Fruit fly (Drosophila melanogaster) whole organism, embryonic: ENCODE data around the gene CG14082.

Source experiments
- Abd-B ChIP-seq: fragments of 200-800 bp; sonication (Bioruptor generic); optimal IDR thresholded peaks from 2 replicates; lab custom pipeline; 2018; ENCODE audit warnings: missing biosample characterization, mild to moderate bottlenecking, missing genetic modification characterization, moderate library complexity
- Adf1 ChIP-seq: fragments of 200-800 bp; sonication (Bioruptor generic); IDR thresholded peaks from 2 replicates; pipeline ENCODE4 v1.3.6; 2022; ENCODE audit warnings: missing biosample characterization, missing genetic modification characterization
- Aef1 ChIP-seq: fragments of 200-800 bp; sonication (Bioruptor generic); IDR thresholded peaks from 3 replicates; pipeline ENCODE4 v1.3.6; 2022; ENCODE audit warnings: missing biosample characterization, missing genetic modification characterization
- Antp ChIP-seq: fragments of 200-800 bp; sonication (Bioruptor generic); optimal IDR thresholded peaks from 3 replicates; lab custom pipeline; 2016; ENCODE audit warnings: missing biosample characterization, missing genetic modification characterization
- B-H2 ChIP-seq: fragments of 200-800 bp; sonication (Bioruptor generic); optimal IDR thresholded peaks from 2 replicates; lab custom pipeline; 2018; ENCODE audit warnings: missing biosample characterization, mild to moderate bottlenecking, missing genetic modification characterization
- CG10366 ChIP-seq: fragments of 200-800 bp; sonication (Bioruptor generic); IDR thresholded peaks from 2 replicates; pipeline ENCODE4 v1.3.6; 2022; ENCODE audit warnings: missing biosample characterization, missing genetic modification characterization
- CG10462 ChIP-seq: fragments of 200-800 bp; sonication (Bioruptor generic); optimal IDR thresholded peaks from 2 replicates; lab custom pipeline; 2016; ENCODE audit warnings: missing biosample characterization, missing genetic modification characterization
- CG10654 ChIP-seq: fragments of 200-800 bp; sonication (Bioruptor generic); optimal IDR thresholded peaks from 2 replicates; lab custom pipeline; 2016; ENCODE audit warnings: missing biosample characterization, missing genetic modification characterization
- CG11085 ChIP-seq: fragments of 200-800 bp; sonication (Bioruptor generic); IDR thresholded peaks from 2 replicates; pipeline ENCODE4 v1.3.6; 2022; ENCODE audit warnings: missing biosample characterization, missing genetic modification characterization
- CG15073 ChIP-seq: fragments of 200-800 bp; sonication (Bioruptor generic); optimal IDR thresholded peaks from 2 replicates; lab custom pipeline; 2016; ENCODE audit warnings: missing biosample characterization, missing genetic modification characterization
- CG17385 ChIP-seq: fragments of 200-800 bp; sonication (Bioruptor generic); optimal IDR thresholded peaks from 3 replicates; lab custom pipeline; 2018; ENCODE audit warnings: missing biosample characterization, mild to moderate bottlenecking, missing genetic modification characterization
- CG17568 ChIP-seq: fragments of 200-800 bp; sonication (Bioruptor generic); optimal IDR thresholded peaks from 2 replicates; lab custom pipeline; 2018; ENCODE audit warnings: missing biosample characterization, mild to moderate bottlenecking, missing genetic modification characterization, moderate library complexity
- CG18011 ChIP-seq: fragments of 200-800 bp; sonication (Bioruptor generic); optimal IDR thresholded peaks from 2 replicates; lab custom pipeline; 2017; ENCODE audit warnings: missing biosample characterization, missing genetic modification characterization, mild to moderate bottlenecking, moderate library complexity, missing genotype
- CG2120 ChIP-seq: fragments of 200-800 bp; sonication (Bioruptor generic); optimal IDR thresholded peaks from 3 replicates; lab custom pipeline; 2016; ENCODE audit warnings: missing biosample characterization, missing genetic modification characterization
- CG2199 ChIP-seq: fragments of 200-800 bp; sonication (Bioruptor generic); IDR thresholded peaks from 3 replicates; pipeline ENCODE4 v1.3.6; 2022; ENCODE audit warnings: missing biosample characterization, missing genetic modification characterization
- CG30020 ChIP-seq: fragments of 200-800 bp; optimal IDR thresholded peaks from 2 replicates; lab custom pipeline; 2019; ENCODE audit warnings: missing biosample characterization, mild to moderate bottlenecking, missing genetic modification characterization, moderate library complexity
- CG34224 ChIP-seq: fragments of 200-800 bp; sonication (Bioruptor generic); IDR thresholded peaks from 3 replicates; pipeline ENCODE4 v1.3.6; 2022; ENCODE audit warnings: missing biosample characterization, missing genetic modification characterization; ENCODE audit not compliant: partially characterized antibody
- CG34422 ChIP-seq: fragments of 200-800 bp; sonication (Bioruptor generic); IDR thresholded peaks from 3 replicates; pipeline ENCODE4 v1.3.6; 2022; ENCODE audit warnings: missing biosample characterization, missing genetic modification characterization
- CG42726 ChIP-seq: fragments of 200-800 bp; sonication (Bioruptor generic); IDR thresholded peaks from 2 replicates; pipeline ENCODE4 v1.3.6; 2022; ENCODE audit warnings: missing biosample characterization, missing genetic modification characterization; ENCODE audit not compliant: partially characterized antibody
- CG4328 ChIP-seq: fragments of 200-800 bp; sonication (Bioruptor generic); optimal IDR thresholded peaks from 3 replicates; lab custom pipeline; 2017; ENCODE audit warnings: missing biosample characterization, missing genetic modification reagents, missing genetic modification characterization
- CG43689 ChIP-seq: fragments of 200-800 bp; sonication (Bioruptor generic); IDR thresholded peaks from 2 replicates; pipeline ENCODE4 v1.3.6; 2022; ENCODE audit warnings: missing biosample characterization, missing genetic modification characterization
- CG4424 ChIP-seq: fragments of 200-800 bp; sonication (Bioruptor generic); optimal IDR thresholded peaks from 3 replicates; lab custom pipeline; 2016; ENCODE audit warnings: missing biosample characterization, missing genetic modification characterization
- CG4730 ChIP-seq: fragments of 200-800 bp; sonication (Bioruptor generic); IDR thresholded peaks from 2 replicates; pipeline ENCODE4 v1.3.6; 2022; ENCODE audit warnings: missing biosample characterization, missing genetic modification characterization
- CG7745 ChIP-seq: fragments of 200-800 bp; sonication (Bioruptor generic); optimal IDR thresholded peaks from 2 replicates; lab custom pipeline; 2018; ENCODE audit warnings: missing biosample characterization, mild to moderate bottlenecking, missing genetic modification characterization, moderate library complexity
- CG8281 ChIP-seq: fragments of 200-800 bp; sonication (Bioruptor generic); optimal IDR thresholded peaks from 2 replicates; lab custom pipeline; 2018; ENCODE audit warnings: missing biosample characterization, mild to moderate bottlenecking, missing genetic modification characterization, moderate library complexity
- CG8290 ChIP-seq, 3 experiments: fragments of 200-800 bp; sonication (Bioruptor generic); optimal IDR thresholded peaks; 2 replicates each; lab custom pipeline; 2016 to 2019; ENCODE audit warnings: missing biosample characterization in 3 of 3, missing genetic modification characterization in 3 of 3, mild to moderate bottlenecking in 2 of 3, moderate library complexity in 1 of 3
- CG8924 ChIP-seq: fragments of 200-800 bp; optimal IDR thresholded peaks from 3 replicates; lab custom pipeline; 2019; ENCODE audit warnings: missing biosample characterization, mild to moderate bottlenecking, missing genetic modification characterization, moderate library complexity
- Doc3 ChIP-seq: fragments of 200-800 bp; sonication (Bioruptor generic); IDR thresholded peaks from 3 replicates; pipeline ENCODE4 v1.3.6; 2022; ENCODE audit warnings: missing biosample characterization, missing genetic modification characterization; ENCODE audit not compliant: partially characterized antibody
- Hr78 ChIP-seq, 2 experiments: fragments of 200-800 bp in 1 of 2; fragments of >200 bp in 1 of 2; sonication (Bioruptor generic) in 1 of 2; optimal IDR thresholded peaks; 2 replicates each; lab custom pipeline; 2017 to 2019; ENCODE audit warnings: missing biosample characterization in 2 of 2, missing genetic modification characterization in 2 of 2, mild to moderate bottlenecking in 1 of 2, moderate library complexity in 1 of 2
- MBD-R2 ChIP-seq: fragments of 200-800 bp; sonication (Bioruptor generic); IDR thresholded peaks from 2 replicates; pipeline ENCODE4 v1.3.6; 2022; ENCODE audit warnings: missing biosample characterization, missing genetic modification characterization
- Max ChIP-seq: fragments of 200-800 bp; sonication (Bioruptor generic); optimal IDR thresholded peaks from 2 replicates; lab custom pipeline; 2016; ENCODE audit warnings: missing biosample characterization, mild to moderate bottlenecking, missing genetic modification characterization
- Med ChIP-seq: fragments of 200-800 bp; sonication (Bioruptor generic); peaks from one replicate; lab custom pipeline; 2016; ENCODE audit warnings: missing biosample characterization, missing genetic modification characterization, mild to moderate bottlenecking, inconsistent platforms, moderate library complexity
- PHDP ChIP-seq: fragments of 200-800 bp; sonication (Bioruptor generic); optimal IDR thresholded peaks from 3 replicates; lab custom pipeline; 2018; ENCODE audit warnings: missing biosample characterization, mild to moderate bottlenecking, missing genetic modification characterization, moderate library complexity
- Vsx1 ChIP-seq: fragments of 200-800 bp; sonication (Bioruptor generic); optimal IDR thresholded peaks from 2 replicates; lab custom pipeline; 2017; ENCODE audit warnings: missing biosample characterization, mild to moderate bottlenecking, missing genetic modification characterization, missing genetic modification reagents
- amos ChIP-seq: fragments of 200-800 bp; sonication (Bioruptor generic); IDR thresholded peaks from 2 replicates; pipeline ENCODE4 v1.3.6; 2022; ENCODE audit warnings: missing biosample characterization, missing genetic modification characterization; ENCODE audit not compliant: partially characterized antibody
- ase ChIP-seq: fragments of 200-800 bp; sonication (Bioruptor generic); IDR thresholded peaks from 3 replicates; pipeline ENCODE4 v1.3.6; 2022; ENCODE audit warnings: missing biosample characterization, missing genetic modification characterization
- br ChIP-seq: fragments of >200 bp; optimal IDR thresholded peaks from 2 replicates; lab custom pipeline; 2017
- cas ChIP-seq: fragments of 200-800 bp; sonication (Bioruptor generic); IDR thresholded peaks from 2 replicates; pipeline ENCODE4 v1.3.6; 2022; ENCODE audit warnings: missing biosample characterization, missing genetic modification characterization
- chif ChIP-seq, 2 experiments: fragments of 200-800 bp; sonication (Bioruptor generic); optimal IDR thresholded peaks; 3 replicates each; lab custom pipeline; 2016; ENCODE audit warnings: missing biosample characterization in 2 of 2, missing genetic modification characterization in 2 of 2
- chinmo ChIP-seq: fragments of 200-800 bp; sonication (Bioruptor generic); IDR thresholded peaks from 4 replicates; pipeline ENCODE4 v1.3.6; 2022; ENCODE audit warnings: missing biosample characterization, missing genetic modification characterization; ENCODE audit not compliant: partially characterized antibody
- disco-r ChIP-seq: fragments of 200-800 bp; sonication (Bioruptor generic); optimal IDR thresholded peaks from 2 replicates; lab custom pipeline; 2016; ENCODE audit warnings: missing biosample characterization, missing genetic modification characterization
- dmrt99B ChIP-seq: fragments of 200-800 bp; sonication (Bioruptor generic); optimal IDR thresholded peaks from 2 replicates; lab custom pipeline; 2018; ENCODE audit warnings: missing biosample characterization, mild to moderate bottlenecking, missing genetic modification characterization, moderate library complexity
- fd64A ChIP-seq: fragments of 200-800 bp; sonication (Bioruptor generic); optimal IDR thresholded peaks from 3 replicates; lab custom pipeline; 2018; ENCODE audit warnings: missing biosample characterization, mild to moderate bottlenecking, missing genetic modification characterization
- grn ChIP-seq: fragments of 200-800 bp; sonication (Bioruptor generic); optimal IDR thresholded peaks from 3 replicates; lab custom pipeline; 2017; ENCODE audit warnings: missing biosample characterization, missing genetic modification characterization
- jigr1 ChIP-seq: fragments of 200-800 bp; sonication (Bioruptor generic); IDR thresholded peaks from 3 replicates; pipeline ENCODE4 v1.3.6; 2022; ENCODE audit warnings: missing biosample characterization, missing genetic modification characterization
- lov ChIP-seq, 2 experiments: fragments of 200-800 bp in 1 of 2; fragments of >200 bp in 1 of 2; sonication (Bioruptor generic) in 1 of 2; IDR thresholded peaks in 1 of 2; optimal IDR thresholded peaks in 1 of 2; 2 replicates in 1 of 2; 3 replicates in 1 of 2; pipeline versions ENCODE4 v1.3.6 to Lab custom; 2017 to 2022; ENCODE audit warnings: missing biosample characterization in 1 of 2, missing genetic modification characterization in 1 of 2
- mam ChIP-seq: fragments of 200-800 bp; sonication (Bioruptor generic); optimal IDR thresholded peaks from 3 replicates; lab custom pipeline; 2016; ENCODE audit warnings: missing biosample characterization, missing genetic modification characterization
- pfk ChIP-seq: fragments of 200-800 bp; sonication (Bioruptor generic); optimal IDR thresholded peaks from 2 replicates; lab custom pipeline; 2018; ENCODE audit warnings: missing biosample characterization, mild to moderate bottlenecking, missing genetic modification characterization, moderate library complexity
- sens-2 ChIP-seq: fragments of 200-800 bp; sonication (Bioruptor generic); IDR thresholded peaks from 2 replicates; pipeline ENCODE4 v1.3.6; 2022; ENCODE audit warnings: missing biosample characterization, missing genetic modification characterization
- stc ChIP-seq: fragments of 200-800 bp; sonication (Bioruptor generic); IDR thresholded peaks from 2 replicates; pipeline ENCODE4 v1.3.6; 2022; ENCODE audit warnings: missing biosample characterization, missing genetic modification characterization
- tx ChIP-seq: fragments of 200-800 bp; sonication (Bioruptor generic); optimal IDR thresholded peaks from 2 replicates; lab custom pipeline; 2016; ENCODE audit warnings: missing biosample characterization, missing genetic modification characterization

Gene CG14082

DNA sequence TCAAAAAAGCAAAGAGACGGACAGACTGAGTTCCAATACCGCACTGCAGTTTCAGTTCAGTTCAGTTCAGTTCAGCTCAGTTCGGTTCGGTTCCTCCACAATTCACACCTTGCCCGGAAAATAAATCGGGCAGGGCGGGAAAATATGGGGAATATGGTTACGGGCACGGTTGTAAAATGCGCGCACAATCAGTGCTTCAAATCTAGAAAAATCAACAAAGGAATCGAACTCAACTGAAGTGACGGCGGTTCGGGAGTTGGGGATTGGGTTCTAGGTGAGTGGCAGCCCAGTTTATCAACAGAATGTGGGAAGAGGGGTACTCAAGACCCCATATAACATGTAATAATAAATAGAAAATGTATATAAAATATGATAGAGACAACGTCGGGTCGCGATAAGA lies 42.3 kb upstream of the CG14082 start (continued):
- TF ChIP-seq br (no peak), ase (no peak), cas (no peak), CG34224 (GFP tag; lab: Robert Waterston, UW) (no peak), dmrt99B (tag; lab: Kevin White, UChicago) (no peak), Med (peak; percentile 46), mam (GFP tag; lab: Kevin White, UChicago) (no peak), CG15073 (no peak), chif (GFP tag; optimal IDR thresholded peaks at IDR 0.05; lab: Kevin White, UChicago) (no peak), Vsx1 (GFP tag; lab: Kevin White, UChicago) (peak; percentile 22), jigr1 (GFP tag; lab: Robert Waterston, UW) (no peak), MBD-R2 (GFP tag; lab: Robert Waterston, UW) (no peak), CG17568 (GFP tag; lab: Kevin White, UChicago) (no peak), PHDP (no peak), amos (GFP tag; lab: Robert Waterston, UW) (no peak), CG4730 (GFP tag; lab: Robert Waterston, UW) (no peak), Antp (no peak), stc (no peak), Adf1 (GFP tag; lab: Robert Waterston, UW) (no peak), disco-r (GFP tag; lab: Kevin White, UChicago) (no peak), pfk (GFP tag; lab: Kevin White, UChicago) (no peak), CG43689 (GFP tag; lab: Robert Waterston, UW) (no peak), CG18011 (GFP tag; lab: Kevin White, UChicago) (no peak), tx (GFP tag; lab: Kevin White, UChicago) (no peak), CG2199 (peak; percentile 68; the same call in 1 of the 3 replicates), CG34422 (GFP tag; lab: Robert Waterston, UW) (no peak), B-H2 (GFP tag; lab: Kevin White, UChicago) (no peak), Aef1 (GFP tag; lab: Robert Waterston, UW) (no peak), Abd-B (GFP tag; lab: Kevin White, UChicago) (no peak), CG8281 (tag; lab: Kevin White, UChicago) (no peak), Doc3 (no peak), CG4424 (GFP tag; lab: Kevin White, UChicago) (no peak), CG10654 (GFP tag; lab: Kevin White, UChicago) (no peak), CG42726 (GFP tag; lab: Robert Waterston, UW) (no peak), fd64A (no peak), lov (optimal IDR thresholded peaks at IDR 0.05; lab: Kevin White, UChicago) (no peak), lov (GFP tag; IDR thresholded peaks at IDR 0.05; lab: Robert Waterston, UW) (0 out of 3 replicates have a peak, but pooled peaks have one; percentile 5), chinmo (GFP tag; lab: Robert Waterston, UW) (no peak), Hr78 (GFP tag; optimal IDR thresholded peaks at IDR 0.05; lab: Kevin White, UChicago) (peak in 1 of 2 experiments; percentile 20), CG10462 (GFP tag; lab: Kevin White, UChicago) (no peak), CG30020 (tag; lab: Kevin White, UChicago) (no peak), CG2120 (GFP tag; lab: Kevin White, UChicago) (no peak), CG17385 (GFP tag; lab: Kevin White, UChicago) (no peak), sens-2 (GFP tag; lab: Robert Waterston, UW) (peak; percentile 90), grn (GFP tag; lab: Kevin White, UChicago) (peak; percentile 91), CG8924 (no peak), CG10366 (GFP tag; lab: Robert Waterston, UW) (no peak), CG7745 (tag; lab: Kevin White, UChicago) (peak; percentile 38), Max (no peak), CG11085 (GFP tag; lab: Robert Waterston, UW) (no peak), CG8290 (GFP tag; optimal IDR thresholded peaks at IDR 0.05; lab: Kevin White, UChicago) (no peak), CG8290 (tag; optimal IDR thresholded peaks at IDR 0.05; lab: Kevin White, UChicago) (peak in 1 of 2 experiments; percentile 40), CG4328 (GFP tag; lab: Kevin White, UChicago) (no peak)
